Worm (Caenorhabditis elegans): ENCODE results near the gene ttbk-3.

The ttbk-3 gene

DNA sequence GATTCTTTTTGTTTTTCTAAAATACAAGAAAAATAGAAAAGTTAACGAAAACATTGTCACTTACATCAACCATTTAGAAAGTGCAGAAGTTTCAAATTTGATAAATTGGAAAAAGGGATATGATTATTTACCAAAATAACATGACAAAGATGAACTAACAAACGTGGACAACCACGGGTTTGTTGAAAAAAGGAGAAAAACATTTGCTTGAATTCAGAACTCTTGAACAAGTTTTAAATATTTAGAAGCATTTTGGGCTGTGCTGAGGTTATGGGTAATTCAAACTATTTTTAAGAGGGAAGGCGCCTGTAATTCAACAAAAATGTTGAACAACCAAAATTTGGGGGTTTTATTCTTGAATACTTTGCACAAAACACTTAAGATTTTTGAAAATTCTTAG lies at the start of gene ttbk-3:
ttbk-3 (minus strand) TSS at position 101 of the 400 bp plus-strand sequence.
- TF ChIP-seq ref-2 (tag; optimal IDR thresholded peaks at IDR 0.05) (no peak), unc-42 (tag; optimal IDR thresholded peaks at IDR 0.05) (no peak), K02D7.2 (tag; optimal IDR thresholded peaks at IDR 0.05) (no peak), ztf-16 (tag; optimal IDR thresholded peaks at IDR 0.05) (no peak)

DNA sequence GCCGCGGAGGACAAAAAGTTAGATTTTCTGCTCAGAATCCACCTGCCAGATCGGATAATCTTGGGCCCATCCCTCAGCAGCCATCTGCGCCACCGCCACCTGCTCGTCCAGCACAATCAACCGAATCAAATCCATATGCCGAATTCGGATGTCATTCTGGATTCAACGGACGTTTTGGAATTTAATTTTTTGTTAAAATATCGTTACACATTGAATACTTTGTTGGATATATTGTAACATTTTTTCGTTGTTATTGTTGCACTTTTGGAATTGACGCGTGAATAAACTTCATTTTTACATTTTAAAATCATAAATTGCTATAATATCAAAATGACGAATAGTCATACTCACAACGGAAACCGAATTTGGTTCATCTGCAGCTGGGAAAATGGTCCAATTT lies 43.8 kb upstream of the ttbk-3 start, which contains the start of gene spe-29:
spe-29 (plus strand) TSS at position 301 of the 400 bp plus-strand sequence.
- no peak for TF ChIP-seq che-1 (tag; optimal IDR thresholded peaks at IDR 0.05)
- no peak for TF ChIP-seq ceh-30 (tag; optimal IDR thresholded peaks at IDR 0.05)
- no peak for TF ChIP-seq ceh-6 (GFP tag; optimal IDR thresholded peaks at IDR 0.05)
- TF ChIP-seq tbx-7 (tag; optimal IDR thresholded peaks at IDR 0.05), result no peak
- no peak for TF ChIP-seq ceh-18 (tag; optimal IDR thresholded peaks at IDR 0.05)
- TF ChIP-seq hlh-13 (GFP tag; optimal IDR thresholded peaks at IDR 0.05), result no peak
- no peak for TF ChIP-seq pat-9 (tag; optimal IDR thresholded peaks at IDR 0.05)
- no peak for TF ChIP-seq F13H6.1 (tag; optimal IDR thresholded peaks at IDR 0.05)
- TF ChIP-seq elt-4 (tag; optimal IDR thresholded peaks at IDR 0.05), result no peak
- TF ChIP-seq ceh-14 (tag; optimal IDR thresholded peaks at IDR 0.05), result no peak
- no peak for TF ChIP-seq dmd-4 (tag; optimal IDR thresholded peaks at IDR 0.05; ENCODE audit: borderline replicate concordance)
- no peak for TF ChIP-seq ceh-19 (GFP tag; optimal IDR thresholded peaks at IDR 0.05)
- TF ChIP-seq fax-1 (tag; optimal IDR thresholded peaks at IDR 0.05), result no peak
- TF ChIP-seq nfya-1 (tag; optimal IDR thresholded peaks at IDR 0.05), result no peak
- TF ChIP-seq sox-2 (GFP tag; IDR thresholded peaks at IDR 0.05), result no peak
- TF ChIP-seq ztf-16 (tag; optimal IDR thresholded peaks at IDR 0.05), result no peak
- no peak for TF ChIP-seq unc-86 (tag; optimal IDR thresholded peaks at IDR 0.05)
- no peak for TF ChIP-seq zip-5 (tag; optimal IDR thresholded peaks at IDR 0.05)

DNA sequence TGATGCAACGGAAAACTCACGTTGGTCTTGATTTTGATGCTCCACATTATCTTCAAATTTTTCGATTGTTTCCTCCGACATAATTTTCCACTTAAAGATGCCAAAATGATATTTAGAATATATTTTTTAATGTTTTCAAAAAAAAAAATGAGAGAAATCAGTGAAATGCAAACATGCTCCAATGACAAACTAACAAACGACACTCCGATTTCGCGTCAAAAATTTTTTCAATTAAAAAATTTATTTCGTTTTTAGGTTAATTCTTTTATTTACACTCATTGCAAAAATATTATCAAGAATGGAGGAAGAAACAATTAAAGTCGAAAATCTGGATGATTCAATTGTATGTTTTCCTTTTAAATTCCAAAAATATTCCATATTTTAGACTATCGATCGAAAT lies 42.3 kb upstream of the ttbk-3 start, which contains the start of the genes trmt-10A and F25H8.2:
trmt-10A (minus strand) TSS at position 159 of the 400 bp plus-strand sequence.
F25H8.2 (plus strand) TSS at position 181 of the 400 bp plus-strand sequence.
- TF ChIP-seq hlh-8 (tag; optimal IDR thresholded peaks at IDR 0.05) (no peak), ceh-14 (tag; optimal IDR thresholded peaks at IDR 0.05) (peak; percentile 21), unc-42 (tag; optimal IDR thresholded peaks at IDR 0.05) (peak; percentile 74)

DNA sequence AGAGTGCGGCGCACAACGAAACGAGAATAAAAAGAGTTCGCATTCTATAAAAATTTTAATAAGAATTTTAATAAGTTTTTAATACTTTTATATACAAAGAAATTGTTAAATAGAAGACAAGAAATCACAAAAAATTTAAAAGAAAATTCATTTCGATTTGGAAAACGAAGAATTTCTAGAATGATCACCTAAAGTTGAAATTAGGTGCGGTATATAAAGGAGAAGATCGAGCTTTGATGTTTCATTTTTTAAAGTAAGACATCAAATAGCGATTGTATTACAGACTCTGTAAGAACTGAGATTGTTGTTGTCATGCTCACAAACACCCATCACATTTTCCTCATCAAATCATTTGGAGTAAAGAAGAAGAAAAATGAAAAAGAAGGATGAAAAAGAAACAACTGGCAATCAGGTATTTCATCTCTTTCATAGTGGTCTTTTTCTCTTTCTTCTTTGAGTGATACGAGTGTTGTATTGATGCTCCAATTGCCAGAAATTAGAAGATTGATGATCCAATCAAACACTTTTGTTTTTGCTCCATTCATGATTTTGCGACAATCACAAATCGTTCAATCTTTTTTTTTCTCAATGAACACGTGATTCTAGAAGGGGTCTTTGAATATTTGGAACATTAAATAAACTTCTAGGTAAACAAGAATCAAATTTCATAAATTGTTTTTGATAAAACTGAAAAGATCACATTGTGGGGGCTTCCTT lies 38.6 kb upstream of the ttbk-3 start, which contains the start of gene dur-1:
dur-1 (minus strand) TSS at position 51 of the 717 bp plus-strand sequence.
- TF ChIP-seq ceh-34 (tag; optimal IDR thresholded peaks at IDR 0.05) (no peak), pha-4 (tag; optimal IDR thresholded peaks at IDR 0.05) (no peak), unc-42 (tag; optimal IDR thresholded peaks at IDR 0.05) (no peak), pros-1 (tag; optimal IDR thresholded peaks at IDR 0.05) (no peak), fkh-10 (GFP tag; optimal IDR thresholded peaks at IDR 0.05) (no peak), ahr-1 (tag; optimal IDR thresholded peaks at IDR 0.05) (no peak), sox-4 (tag; optimal IDR thresholded peaks at IDR 0.05) (no peak), hlh-15 (tag; optimal IDR thresholded peaks at IDR 0.05) (no peak), ceh-14 (tag; optimal IDR thresholded peaks at IDR 0.05) (no peak), pqm-1 (tag; optimal IDR thresholded peaks at IDR 0.05) (no peak), rnt-1 (tag; optimal IDR thresholded peaks at IDR 0.05) (peak; percentile 8), sox-2 (GFP tag; IDR thresholded peaks at IDR 0.05) (no peak), ref-2 (tag; optimal IDR thresholded peaks at IDR 0.05) (no peak), hlh-30 (tag; optimal IDR thresholded peaks at IDR 0.05; ENCODE audit: insufficient read depth) (no peak), ceh-22 (tag; optimal IDR thresholded peaks at IDR 0.05) (no peak), ceh-18 (tag; optimal IDR thresholded peaks at IDR 0.05) (peak; percentile 53), hlh-13 (GFP tag; optimal IDR thresholded peaks at IDR 0.05) (no peak), unc-55 (GFP tag; optimal IDR thresholded peaks at IDR 0.05) (peak; percentile 41), dmd-4 (tag; optimal IDR thresholded peaks at IDR 0.05; ENCODE audit: borderline replicate concordance) (no peak), fax-1 (tag; optimal IDR thresholded peaks at IDR 0.05) (no peak), nfya-1 (tag; optimal IDR thresholded peaks at IDR 0.05) (peak; percentile 4), tbx-2 (tag; optimal IDR thresholded peaks at IDR 0.05) (no peak), nhr-232 (tag; optimal IDR thresholded peaks at IDR 0.05) (no peak), ets-4 (tag; optimal IDR thresholded peaks at IDR 0.05) (no peak), syd-9 (tag; optimal IDR thresholded peaks at IDR 0.05) (no peak), ama-1 (optimal IDR thresholded peaks at IDR 0.05) (no peak), che-1 (tag; optimal IDR thresholded peaks at IDR 0.05) (no peak), C08G9.2 (tag; optimal IDR thresholded peaks at IDR 0.05) (no peak), fkh-6 (tag; optimal IDR thresholded peaks at IDR 0.05) (no peak)
